Fruit fly (Drosophila melanogaster) whole organism, pupa: ENCODE results near the gene Ccm3.

Experiments used
- CG10348 ChIP-seq: fragments of 200-800 bp; sonication (Bioruptor generic); IDR thresholded peaks from 2 replicates; pipeline ENCODE4 v1.3.6; 2022; ENCODE audit warnings: missing biosample characterization, missing genetic modification characterization
- CG8159 ChIP-seq: fragments of 200-800 bp; sonication (Bioruptor generic); optimal IDR thresholded peaks from 3 replicates; lab custom pipeline; 2018; ENCODE audit warnings: missing biosample characterization, mild to moderate bottlenecking, missing genetic modification characterization, moderate library complexity
- CG8301 ChIP-seq: fragments of 200-800 bp; sonication (Bioruptor generic); optimal IDR thresholded peaks from 2 replicates; lab custom pipeline; 2018; ENCODE audit warnings: missing biosample characterization, mild to moderate bottlenecking, missing genetic modification characterization
- CG9948 ChIP-seq: fragments of 200-800 bp; sonication (Bioruptor generic); optimal IDR thresholded peaks from 2 replicates; lab custom pipeline; 2018; ENCODE audit warnings: missing biosample characterization, mild to moderate bottlenecking, missing genetic modification characterization, moderate library complexity
- Pif1A ChIP-seq: fragments of 200-800 bp; sonication (Bioruptor generic); optimal IDR thresholded peaks from 3 replicates; lab custom pipeline; 2016; ENCODE audit warnings: missing biosample characterization, missing genetic modification characterization

dm6 chr3R:15339111-15339510 is 32.6 kb upstream of the Ccm3 start:
- TF ChIP-seq CG8159, result no peak
- TF ChIP-seq Pif1A (GFP tag; lab: Kevin White, UChicago), result no peak
- TF ChIP-seq CG8301 (tag; lab: Kevin White, UChicago), result no peak
- no peak for TF ChIP-seq CG10348 (GFP tag; lab: Robert Waterston, UW)
- no peak for TF ChIP-seq CG9948 (tag; lab: Kevin White, UChicago)
